Worm (Caenorhabditis elegans) whole organism, L1 larva: ENCODE data around the gene srg-4.
A peak's percentile ranks its signal among the peaks of the same experiment; 100 is the strongest.

ENCODE experiments used
- C04F5.9 ChIP-seq: sonication (generic microtip); optimal IDR thresholded peaks from 2 replicates; lab custom pipeline; 2016; ENCODE audit warnings: missing genetic modification characterization, missing compliant biosample characterization
- C16A3.4 ChIP-seq: fragments of 150-350 bp; optimal IDR thresholded peaks from 2 replicates; lab custom pipeline; 2014; ENCODE audit warnings: missing biosample characterization, missing genetic modification characterization
- C34B4.2 ChIP-seq: sonication (generic microtip); optimal IDR thresholded peaks from 2 replicates; lab custom pipeline; 2017; ENCODE audit warnings: mild to moderate bottlenecking, missing genetic modification characterization, missing compliant biosample characterization
- Y116A8C.19 ChIP-seq: sonication (generic microtip); optimal IDR thresholded peaks from 2 replicates; lab custom pipeline; 2016; ENCODE audit warnings: missing compliant biosample characterization, missing genetic modification characterization, borderline replicate concordance
- aha-1 ChIP-seq: fragments of 150-350 bp; optimal IDR thresholded peaks from 2 replicates; lab custom pipeline; 2014; ENCODE audit warnings: missing biosample characterization, missing genetic modification characterization
- alr-1 ChIP-seq: fragments of 200-800 bp; sonication (Bioruptor generic); optimal IDR thresholded peaks from 2 replicates; lab custom pipeline; 2018; ENCODE audit warnings: borderline replicate concordance, mild to moderate bottlenecking, missing genetic modification characterization, missing compliant biosample characterization
- aly-2 ChIP-seq: fragments of 150-350 bp; optimal IDR thresholded peaks from 2 replicates; lab custom pipeline; 2014; ENCODE audit warnings: missing biosample characterization, missing genetic modification characterization
- blmp-1 ChIP-seq: fragments of 150-350 bp; optimal IDR thresholded peaks from 2 replicates; lab custom pipeline; 2014; ENCODE audit warnings: missing biosample characterization, missing genetic modification characterization
- ceh-63 ChIP-seq: fragments of 200-800 bp; sonication (Bioruptor generic); optimal IDR thresholded peaks from 2 replicates; lab custom pipeline; 2018; ENCODE audit warnings: mild to moderate bottlenecking, missing genetic modification characterization, missing compliant biosample characterization
- ceh-82 ChIP-seq, 3 experiments: fragments of 150-350 bp in 1 of 3; sonication (generic microtip) in 2 of 3; optimal IDR thresholded peaks; 2 replicates each; lab custom pipeline; 2014 to 2017; ENCODE audit warnings: missing biosample characterization in 3 of 3, missing genetic modification characterization in 3 of 3
- dpl-1 ChIP-seq, 3 experiments: fragments of 150-350 bp in 2 of 3; sonication (generic microtip) in 1 of 3; optimal IDR thresholded peaks; 2 replicates each; lab custom pipeline; 2014 to 2017; ENCODE audit warnings: missing biosample characterization in 3 of 3, missing genetic modification characterization in 3 of 3, missing genetic modification reagents in 3 of 3
- dsc-1 ChIP-seq: sonication (generic microtip); optimal IDR thresholded peaks from 2 replicates; lab custom pipeline; 2016; ENCODE audit warnings: mild to moderate bottlenecking, missing genetic modification characterization, missing compliant biosample characterization
- efl-1 ChIP-seq, 4 experiments: fragments of 150-350 bp; optimal IDR thresholded peaks in 3 of 4; peaks in 1 of 4; 1 replicate in 1 of 4; 2 replicates in 3 of 4; lab custom pipeline; 2014; ENCODE audit warnings: missing biosample characterization in 2 of 4, missing genetic modification characterization in 2 of 4, missing genetic modification reagents in 2 of 4
- efl-3 ChIP-seq: fragments of 200-800 bp; sonication (Bioruptor generic); optimal IDR thresholded peaks from 2 replicates; lab custom pipeline; 2018; ENCODE audit warnings: mild to moderate bottlenecking, missing genetic modification characterization, missing compliant biosample characterization
- egl-13 ChIP-seq: sonication (generic microtip); optimal IDR thresholded peaks from 2 replicates; lab custom pipeline; 2016; ENCODE audit warnings: missing genotype, missing genetic modification reagents, missing genetic modification characterization, missing compliant biosample characterization
- egl-27 ChIP-seq, 2 experiments: fragments of 150-350 bp in 1 of 2; sonication (generic microtip); optimal IDR thresholded peaks; 3 replicates each; lab custom pipeline; 2017 to 2018; ENCODE audit warnings: missing biosample characterization in 2 of 2, missing genetic modification characterization in 2 of 2, missing genetic modification reagents in 2 of 2
- elt-2 ChIP-seq: sonication (generic microtip); optimal IDR thresholded peaks from 2 replicates; lab custom pipeline; 2016; ENCODE audit warnings: missing genetic modification characterization, mild to moderate bottlenecking, inconsistent platforms, missing compliant biosample characterization, missing genetic modification reagents
- ets-5 ChIP-seq: fragments of 200-800 bp; sonication (Bioruptor generic); IDR thresholded peaks from 2 replicates; pipeline ENCODE4 v1.3.6; 2022; ENCODE audit warnings: missing genetic modification characterization, missing compliant biosample characterization
- fkh-10 ChIP-seq: sonication (generic microtip); optimal IDR thresholded peaks from 2 replicates; lab custom pipeline; 2017; ENCODE audit warnings: missing biosample characterization, missing genetic modification reagents, missing genetic modification characterization
- fkh-8 ChIP-seq: sonication (generic microtip); optimal IDR thresholded peaks from 2 replicates; lab custom pipeline; 2016; ENCODE audit warnings: mild to moderate bottlenecking, missing genetic modification characterization, missing compliant biosample characterization
- lin-14 ChIP-seq: fragments of 200-800 bp; sonication (Bioruptor generic); optimal IDR thresholded peaks from 2 replicates; lab custom pipeline; 2018; ENCODE audit warnings: mild to moderate bottlenecking, missing genetic modification characterization, moderate library complexity, missing compliant biosample characterization
- lin-35 ChIP-seq, 2 experiments: fragments of 150-350 bp; optimal IDR thresholded peaks; 2 replicates each; lab custom pipeline; 2014; ENCODE audit warnings: missing biosample characterization in 2 of 2, missing genetic modification characterization in 2 of 2, missing genetic modification reagents in 2 of 2
- lin-39 ChIP-seq: fragments of 150-350 bp; optimal IDR thresholded peaks from 2 replicates; lab custom pipeline; 2014; ENCODE audit warnings: missing biosample characterization, missing genetic modification reagents, missing genetic modification characterization
- lsy-2 ChIP-seq, 2 experiments: fragments of 150-350 bp; optimal IDR thresholded peaks; 2 replicates each; lab custom pipeline; 2014; ENCODE audit warnings: missing biosample characterization in 2 of 2, missing genetic modification characterization in 2 of 2
- mab-9 ChIP-seq: fragments of 200-800 bp; sonication (Bioruptor generic); IDR thresholded peaks from 2 replicates; pipeline ENCODE4 v1.3.6; 2022; ENCODE audit warnings: missing genetic modification reagents, missing genetic modification characterization, missing compliant biosample characterization
- nhr-12 ChIP-seq: sonication (generic microtip); optimal IDR thresholded peaks from 2 replicates; lab custom pipeline; 2017; ENCODE audit warnings: missing biosample characterization, missing genetic modification characterization
- nhr-20 ChIP-seq: sonication (generic microtip); optimal IDR thresholded peaks from 2 replicates; lab custom pipeline; 2016; ENCODE audit warnings: mild to moderate bottlenecking, missing genetic modification characterization, missing compliant biosample characterization
- nhr-237 ChIP-seq: fragments of 150-350 bp; optimal IDR thresholded peaks from 2 replicates; lab custom pipeline; 2014; ENCODE audit warnings: missing biosample characterization, missing genetic modification characterization
- nhr-71 ChIP-seq: sonication (generic microtip); optimal IDR thresholded peaks from 2 replicates; lab custom pipeline; 2016; ENCODE audit warnings: mild to moderate bottlenecking, missing genetic modification characterization, moderate library complexity, missing compliant biosample characterization
- nhr-76 ChIP-seq: sonication (generic microtip); optimal IDR thresholded peaks from 2 replicates; lab custom pipeline; 2017; ENCODE audit warnings: missing biosample characterization, missing genetic modification characterization
- nhr-85 ChIP-seq: sonication (generic microtip); peaks from one replicate; lab custom pipeline; 2016; ENCODE audit warnings: missing genetic modification characterization, inconsistent platforms, missing compliant biosample characterization
- nhr-90 ChIP-seq: sonication (generic microtip); optimal IDR thresholded peaks from 2 replicates; lab custom pipeline; 2016; ENCODE audit warnings: mild to moderate bottlenecking, missing genetic modification characterization, missing compliant biosample characterization; ENCODE audit not compliant: poor library complexity
- rnt-1 ChIP-seq: sonication (generic microtip); optimal IDR thresholded peaks from 2 replicates; lab custom pipeline; 2016; ENCODE audit warnings: mild to moderate bottlenecking, missing genetic modification characterization, moderate library complexity, missing compliant biosample characterization
- skn-1 ChIP-seq: fragments of 150-350 bp; optimal IDR thresholded peaks from 2 replicates; lab custom pipeline; 2014; ENCODE audit warnings: missing biosample characterization, missing genetic modification characterization
- snpc-4 ChIP-seq: fragments of 150-350 bp; optimal IDR thresholded peaks from 2 replicates; lab custom pipeline; 2014; ENCODE audit warnings: missing biosample characterization, missing genetic modification characterization
- sox-4 ChIP-seq: sonication (generic microtip); optimal IDR thresholded peaks from 2 replicates; lab custom pipeline; 2016; ENCODE audit warnings: missing genetic modification characterization, missing compliant biosample characterization
- sptf-1 ChIP-seq: fragments of 150-350 bp; optimal IDR thresholded peaks from 2 replicates; lab custom pipeline; 2014; ENCODE audit warnings: missing biosample characterization, missing genetic modification characterization
- swsn-7 ChIP-seq: sonication (generic microtip); optimal IDR thresholded peaks from 2 replicates; lab custom pipeline; 2016; ENCODE audit warnings: missing genetic modification characterization, missing compliant biosample characterization
- tbx-2 ChIP-seq: sonication (generic microtip); optimal IDR thresholded peaks from 2 replicates; lab custom pipeline; 2016; ENCODE audit warnings: missing genetic modification characterization, missing compliant biosample characterization
- tlp-1 ChIP-seq: fragments of 150-350 bp; optimal IDR thresholded peaks from 2 replicates; lab custom pipeline; 2014; ENCODE audit warnings: missing biosample characterization, missing genetic modification characterization
- unc-130 ChIP-seq: fragments of 150-350 bp; optimal IDR thresholded peaks from 2 replicates; lab custom pipeline; 2017; ENCODE audit warnings: missing biosample characterization, missing genetic modification characterization, inconsistent platforms
- unc-30 ChIP-seq: sonication (generic microtip); optimal IDR thresholded peaks from 2 replicates; lab custom pipeline; 2017; ENCODE audit warnings: missing biosample characterization, missing genetic modification characterization
- unc-86 ChIP-seq: sonication (generic microtip); optimal IDR thresholded peaks from 2 replicates; lab custom pipeline; 2016; ENCODE audit warnings: missing genetic modification characterization, missing compliant biosample characterization
- zip-4 ChIP-seq: fragments of 200-800 bp; sonication (Bioruptor generic); optimal IDR thresholded peaks from 2 replicates; lab custom pipeline; 2018; ENCODE audit warnings: mild to moderate bottlenecking, missing genetic modification characterization, moderate library complexity, missing compliant biosample characterization

Gene srg-4

DNA sequence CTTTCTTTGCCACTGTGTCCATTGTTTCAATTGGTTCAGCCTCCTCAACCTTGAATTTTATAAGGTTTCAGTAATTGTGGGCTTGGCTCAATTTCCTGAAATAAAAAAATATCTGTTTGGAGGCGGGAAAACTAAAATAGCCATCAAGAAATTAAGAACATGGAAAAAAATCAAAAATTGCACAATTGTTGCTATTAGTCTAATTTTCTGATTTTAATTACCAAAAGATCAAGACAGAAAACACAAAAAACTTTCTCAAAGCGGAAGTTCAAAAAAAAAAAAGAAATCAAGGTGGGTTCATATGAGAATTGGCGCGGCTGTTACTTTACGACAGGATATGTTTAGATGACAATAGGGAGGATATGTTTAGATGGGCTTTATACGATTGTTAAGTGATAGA lies 31.0 kb downstream of the srg-4 start, which contains the start of gene esyt-2:
Gene esyt-2 (minus strand): TSS at position 101 of the 400 bp plus-strand sequence.
- peak; percentile 6 for TF ChIP-seq rnt-1
- TF ChIP-seq lin-14 (GFP tag; lab: Kevin White, UChicago), result peak; percentile 5
- TF ChIP-seq unc-30 (tag; lab: Kevin White, UChicago), result no peak
- TF ChIP-seq Y116A8C.19, result no peak
- no peak for TF ChIP-seq alr-1 (tag; lab: Kevin White, UChicago)
- TF ChIP-seq dsc-1 (tag; lab: Kevin White, UChicago), result no peak
- no peak for TF ChIP-seq lin-39 (tag; lab: Kevin White, UChicago)
- no peak for TF ChIP-seq swsn-7
- no peak for TF ChIP-seq aly-2 (tag; lab: Kevin White, UChicago)
- no peak for TF ChIP-seq ceh-82 (tag; optimal IDR thresholded peaks at IDR 0.05; lab: Kevin White, UChicago)
- TF ChIP-seq C34B4.2 (tag; lab: Kevin White, UChicago), result no peak
- TF ChIP-seq nhr-71, result peak; percentile 54

DNA sequence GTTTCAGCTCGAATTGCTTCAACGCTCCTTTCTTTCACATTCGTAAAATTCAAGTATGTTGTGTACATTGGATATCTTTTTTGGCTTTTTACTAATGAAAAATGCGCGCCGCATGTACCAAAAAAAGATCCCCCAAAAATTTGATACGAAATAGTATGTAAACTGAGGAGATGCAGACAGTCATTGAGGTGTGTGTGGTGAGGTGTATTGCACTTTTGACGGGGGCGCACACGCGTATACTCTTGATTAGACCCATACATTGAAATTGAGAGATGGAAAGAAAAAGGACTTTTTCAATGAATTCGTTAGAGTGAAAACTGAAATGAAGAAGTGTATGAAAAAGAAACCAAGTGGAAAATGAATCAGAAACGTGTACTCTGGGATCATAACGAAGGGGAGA lies 40.5 kb downstream of the srg-4 start:
- peak; percentile 5 for TF ChIP-seq unc-86 (tag; lab: Kevin White, UChicago)
- no peak for TF ChIP-seq dpl-1 (GFP tag; optimal IDR thresholded peaks at IDR 0.05; lab: Kevin White, UChicago)
- peak; percentile 30 for TF ChIP-seq lin-14 (GFP tag; lab: Kevin White, UChicago)
- TF ChIP-seq mab-9 (GFP tag; lab: Robert Waterston, UW), result no peak
- peak; percentile 57 for TF ChIP-seq fkh-8 (tag; lab: Kevin White, UChicago)

DNA sequence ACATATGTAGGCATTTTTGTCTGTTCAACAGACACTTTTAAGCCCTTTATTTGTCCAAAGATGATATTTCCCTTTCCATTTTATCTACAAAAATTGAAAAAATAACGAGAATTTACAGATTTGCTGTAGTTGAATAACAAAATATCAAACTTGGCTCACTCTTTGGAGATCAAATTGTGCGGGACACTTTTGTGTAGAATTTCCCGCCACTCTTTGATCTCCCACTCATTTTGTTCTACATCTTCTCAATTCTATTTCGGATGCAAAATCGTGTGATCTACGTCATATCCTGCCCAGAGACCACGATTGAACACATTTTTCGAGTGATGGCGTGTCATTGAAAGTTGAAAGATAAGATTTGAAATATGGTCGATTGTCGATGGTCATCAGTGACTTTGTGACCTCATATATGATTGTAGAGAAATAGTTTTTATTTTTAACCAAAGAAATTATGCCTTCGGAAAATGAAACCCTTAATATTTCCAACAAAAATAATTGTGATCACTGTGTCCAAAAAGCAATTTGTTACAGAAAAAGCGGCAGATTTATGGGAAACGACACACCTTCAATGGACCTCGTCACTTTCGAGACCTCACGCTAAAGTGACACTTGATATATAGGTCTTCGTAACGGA lies 44.9 kb downstream of the srg-4 start, which contains the start of gene hot-4:
Gene hot-4 (plus strand): TSS at position 584 of the 634 bp plus-strand sequence.
- peak; percentile 34 for TF ChIP-seq blmp-1 (tag; lab: Kevin White, UChicago)
- TF ChIP-seq egl-27 (tag; optimal IDR thresholded peaks at IDR 0.05; lab: Kevin White, UChicago), result no peak

DNA sequence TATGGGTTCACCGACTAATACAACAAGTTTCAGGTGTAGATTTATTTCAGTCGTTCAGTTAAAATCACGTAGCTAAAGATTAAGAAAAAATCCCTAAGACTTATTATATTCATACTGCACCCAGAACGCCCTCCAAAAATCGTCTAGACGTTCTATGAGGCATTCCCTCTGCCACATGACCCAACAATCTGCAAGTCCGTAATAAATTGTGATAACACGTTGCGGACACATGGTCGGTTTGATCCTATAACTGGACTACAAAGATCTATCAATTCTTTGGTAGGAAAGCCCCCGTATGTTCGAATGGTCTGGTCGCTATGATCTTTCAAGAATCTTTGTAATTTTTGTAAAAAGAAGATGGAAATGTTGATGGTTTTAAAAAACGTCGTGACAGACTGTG lies 45.9 kb downstream of the srg-4 start:
- TF ChIP-seq Y116A8C.19 (no peak), efl-1 (optimal IDR thresholded peaks at IDR 0.05; lab: Kevin White, UChicago) (no peak), efl-1 (GFP tag; optimal IDR thresholded peaks at IDR 0.05 in 1 of 2; lab: Kevin White, UChicago) (no peak), egl-27 (tag; optimal IDR thresholded peaks at IDR 0.05; lab: Kevin White, UChicago) (no peak), tbx-2 (no peak), fkh-10 (no peak), skn-1 (no peak), nhr-90 (no peak), elt-2 (no peak), aha-1 (no peak), egl-13 (no peak), nhr-12 (tag; lab: Kevin White, UChicago) (no peak), ceh-63 (GFP tag; lab: Kevin White, UChicago) (no peak), unc-30 (tag; lab: Kevin White, UChicago) (no peak), C04F5.9 (tag; lab: Kevin White, UChicago) (no peak), ceh-82 (tag; optimal IDR thresholded peaks at IDR 0.05; lab: Kevin White, UChicago) (no peak), unc-130 (tag; lab: Kevin White, UChicago) (peak; percentile 44), lin-39 (tag; lab: Kevin White, UChicago) (no peak), C34B4.2 (tag; lab: Kevin White, UChicago) (no peak), zip-4 (GFP tag; lab: Kevin White, UChicago) (no peak), sptf-1 (tag; lab: Kevin White, UChicago) (no peak), lin-35 (GFP tag; optimal IDR thresholded peaks at IDR 0.05; lab: Kevin White, UChicago) (peak in 1 of 2 experiments; percentile 47), nhr-76 (tag; lab: Kevin White, UChicago) (no peak), dpl-1 (GFP tag; optimal IDR thresholded peaks at IDR 0.05; lab: Kevin White, UChicago) (peak in 1 of 3 experiments; percentile 13), sox-4 (no peak), aly-2 (tag; lab: Kevin White, UChicago) (no peak), ets-5 (GFP tag; lab: Robert Waterston, UW) (no peak), snpc-4 (tag; lab: Kevin White, UChicago) (no peak), efl-3 (GFP tag; lab: Kevin White, UChicago) (no peak), nhr-20 (tag; lab: Kevin White, UChicago) (peak; percentile 12), tlp-1 (tag; lab: Kevin White, UChicago) (no peak), nhr-237 (tag; lab: Kevin White, UChicago) (no peak), nhr-85 (tag; lab: Kevin White, UChicago) (peak; percentile 47), lsy-2 (tag; optimal IDR thresholded peaks at IDR 0.05; lab: Kevin White, UChicago) (peak in 1 of 2 experiments; percentile 34), C16A3.4 (tag; lab: Kevin White, UChicago) (no peak)
